Worm (Caenorhabditis elegans) whole organism, L3 larva: ENCODE measurements around the gene C33G3.4.

Source experiments
- nhr-25 ChIP-seq: sonication (generic microtip); optimal IDR thresholded peaks from 2 replicates; lab custom pipeline; 2017; ENCODE audit warnings: missing biosample characterization, missing genetic modification characterization
- skn-1 ChIP-seq: fragments of 150-350 bp; optimal IDR thresholded peaks from 2 replicates; lab custom pipeline; 2014; ENCODE audit warnings: missing biosample characterization, missing genetic modification characterization

DNA sequence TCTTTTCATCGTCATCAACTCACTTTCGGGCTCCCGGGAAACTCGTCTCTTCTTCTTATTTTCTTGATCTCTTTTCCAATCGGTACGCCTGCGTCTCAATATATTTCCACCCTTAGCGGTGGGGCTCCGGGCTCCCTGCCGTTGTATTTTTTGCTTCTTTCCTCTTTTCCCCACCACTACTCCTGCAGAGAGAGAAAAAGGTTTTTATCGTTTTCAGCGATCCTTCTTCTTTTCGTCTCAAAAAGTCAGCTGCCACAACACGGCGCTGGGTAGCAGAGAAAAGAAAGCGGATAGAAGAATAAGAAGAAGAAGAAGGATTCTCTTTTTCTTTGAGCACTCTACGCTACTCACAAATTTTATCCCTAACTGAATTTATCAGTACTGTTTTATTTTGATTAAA is 16.2 kb upstream of the C33G3.4 start:
- TF ChIP-seq nhr-25, result no peak
- no peak for TF ChIP-seq skn-1
